Fruit fly (Drosophila melanogaster): ENCODE results near the gene bin.
A peak's percentile ranks its signal among the peaks of the same experiment; 100 is the strongest.

DNA sequence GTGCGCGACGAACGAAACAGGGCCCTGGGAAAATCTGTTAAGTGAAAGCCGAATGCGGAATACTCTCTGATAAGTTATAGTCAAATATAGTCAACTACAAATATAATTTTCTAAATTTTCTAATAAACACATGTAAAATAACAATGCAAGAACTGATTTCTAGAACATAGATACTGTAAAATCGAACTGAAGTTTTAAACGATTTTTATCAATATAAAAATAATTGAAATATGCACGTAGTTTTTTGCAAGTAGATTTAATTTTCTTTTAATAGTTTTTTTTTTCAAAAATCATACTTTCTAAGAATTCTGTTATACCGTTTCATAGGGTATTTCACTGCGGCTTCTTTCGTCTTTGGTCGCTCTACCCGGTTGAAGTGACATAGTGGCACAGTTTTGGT lies 17.9 kb downstream of the bin start:
- peak; percentile 65 for TF ChIP-seq CG17806 (tag; optimal IDR thresholded peaks at IDR 0.05)
- TF ChIP-seq rn (GFP tag; IDR thresholded peaks at IDR 0.05): no peak
- peak; percentile 16 for TF ChIP-seq Snoo (tag; optimal IDR thresholded peaks at IDR 0.05)
- peak; percentile 44 for TF ChIP-seq Pif1A (GFP tag; optimal IDR thresholded peaks at IDR 0.05)

All from whole organism, pupa.